Worm (Caenorhabditis elegans): ENCODE measurements around the gene idpp-6.

idpp-6 gene

DNA sequence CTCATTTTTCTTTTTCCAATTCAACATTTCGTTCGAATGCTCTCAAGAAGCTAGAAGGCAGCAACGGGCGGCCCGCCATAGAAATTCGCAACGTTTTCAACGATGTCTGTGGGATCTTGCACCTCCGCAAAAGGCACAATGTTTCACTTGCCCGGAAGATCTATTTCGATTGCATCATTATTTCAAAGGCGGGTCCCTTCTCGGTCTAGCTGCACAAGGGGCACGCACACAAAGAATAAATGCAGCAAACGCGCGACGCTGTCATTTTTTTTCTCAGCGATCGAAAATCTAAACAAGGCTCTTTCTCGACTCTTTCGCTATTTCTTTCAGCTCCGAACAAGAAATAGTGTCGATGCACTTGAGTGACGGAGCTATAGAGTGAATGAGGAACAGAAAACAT is 38.0 kb upstream of the idpp-6 start:
- TF ChIP-seq sem-4 (tag; optimal IDR thresholded peaks at IDR 0.05) (no peak), lsy-2 (tag; optimal IDR thresholded peaks at IDR 0.05) (peak in 1 of 2 experiments; percentile 6), aly-2 (tag; optimal IDR thresholded peaks at IDR 0.05) (no peak), blmp-1 (tag; optimal IDR thresholded peaks at IDR 0.05; ENCODE audit: insufficient read depth) (no peak), nhr-129 (tag; optimal IDR thresholded peaks at IDR 0.05) (peak; percentile 80), nhr-77 (tag; optimal IDR thresholded peaks at IDR 0.05) (no peak), C34F6.9 (tag; optimal IDR thresholded peaks at IDR 0.05) (no peak), mdl-1 (tag; optimal IDR thresholded peaks at IDR 0.05) (peak; percentile 84 to 90), skn-1 (tag; optimal IDR thresholded peaks at IDR 0.05) (no peak), lin-13 (GFP tag; optimal IDR thresholded peaks at IDR 0.05) (no peak), lin-39 (tag; optimal IDR thresholded peaks at IDR 0.05) (no peak), zag-1 (tag; optimal IDR thresholded peaks at IDR 0.05) (peak; percentile 68), ztf-4 (tag; optimal IDR thresholded peaks at IDR 0.05) (no peak), nhr-23 (tag; optimal IDR thresholded peaks at IDR 0.05) (no peak), sma-9 (GFP tag; optimal IDR thresholded peaks at IDR 0.05) (peak; percentile 54), sma-9 (tag; optimal IDR thresholded peaks at IDR 0.05) (no peak), nhr-10 (tag; optimal IDR thresholded peaks at IDR 0.05) (no peak), elt-1 (tag; optimal IDR thresholded peaks at IDR 0.05) (no peak), gmeb-1 (tag; optimal IDR thresholded peaks at IDR 0.05) (no peak)

DNA sequence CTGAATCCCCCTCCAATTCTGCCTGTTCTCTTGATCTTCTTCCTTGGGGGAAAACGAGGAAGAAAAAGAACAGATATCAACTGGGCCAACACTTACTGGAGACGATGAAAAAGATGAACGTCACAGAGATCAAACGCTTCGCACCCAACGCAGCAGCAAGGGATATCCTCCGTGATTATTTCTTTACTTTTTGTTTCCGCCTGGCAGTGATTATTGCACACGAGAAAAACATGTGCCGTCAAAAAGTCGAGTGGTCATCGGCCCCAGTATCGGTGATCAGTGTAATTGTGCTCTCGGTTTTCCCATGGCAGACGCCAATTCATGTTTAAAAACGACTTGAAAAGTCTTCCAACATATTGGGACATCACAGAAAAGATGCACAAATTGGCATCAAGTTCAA is 37.4 kb upstream of the idpp-6 start:
- peak; percentile 89 for TF ChIP-seq sma-9 (GFP tag; optimal IDR thresholded peaks at IDR 0.05)
- no peak for TF ChIP-seq sma-9 (tag; optimal IDR thresholded peaks at IDR 0.05)
- TF ChIP-seq nhr-21 (tag; optimal IDR thresholded peaks at IDR 0.05), result peak; percentile 45
- TF ChIP-seq mdl-1 (tag; optimal IDR thresholded peaks at IDR 0.05), result peak; percentile 80 to 83
- no peak for TF ChIP-seq aly-2 (tag; optimal IDR thresholded peaks at IDR 0.05)
- no peak for TF ChIP-seq sem-4 (tag; optimal IDR thresholded peaks at IDR 0.05)
- TF ChIP-seq F13H6.1 (tag; optimal IDR thresholded peaks at IDR 0.05), result peak; percentile 66
- no peak for TF ChIP-seq lin-11 (tag; optimal IDR thresholded peaks at IDR 0.05)
- peak; percentile 63 for TF ChIP-seq nhr-129 (tag; optimal IDR thresholded peaks at IDR 0.05)
- peak; percentile 16 for TF ChIP-seq egl-27 (tag; optimal IDR thresholded peaks at IDR 0.05)
- TF ChIP-seq unc-62 (GFP tag; optimal IDR thresholded peaks at IDR 0.05), result no peak

DNA sequence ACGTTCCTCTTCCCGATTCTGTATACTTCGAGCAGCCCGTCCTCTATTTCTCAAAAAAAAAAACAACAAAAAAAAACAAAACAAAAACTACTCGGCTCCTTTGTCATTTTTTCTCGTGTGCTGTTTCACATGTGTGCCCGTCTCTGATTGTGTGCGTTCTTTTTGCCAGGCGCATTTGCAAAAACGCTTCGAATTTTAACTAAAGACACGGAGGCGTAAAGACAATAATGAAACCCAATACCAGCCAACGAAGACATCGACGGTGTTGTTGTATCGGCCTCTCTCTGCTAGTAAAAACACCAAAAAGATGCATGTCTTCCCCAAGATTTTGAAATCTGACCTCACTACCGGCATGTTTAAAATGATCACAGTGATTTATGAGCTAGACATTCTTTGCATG is 36.1 kb upstream of the idpp-6 start:
- no peak for TF ChIP-seq mab-5 (tag; optimal IDR thresholded peaks at IDR 0.05)
- TF ChIP-seq mdl-1 (tag; optimal IDR thresholded peaks at IDR 0.05), result peak; percentile 68 to 90
- TF ChIP-seq nhr-129 (tag; optimal IDR thresholded peaks at IDR 0.05), result no peak
- no peak for TF ChIP-seq peb-1 (tag; optimal IDR thresholded peaks at IDR 0.05)
- peak; percentile 3 for TF ChIP-seq C34F6.9 (tag; optimal IDR thresholded peaks at IDR 0.05)
- TF ChIP-seq sma-9 (GFP tag; optimal IDR thresholded peaks at IDR 0.05), result peak; percentile 2
- no peak for TF ChIP-seq sma-9 (tag; optimal IDR thresholded peaks at IDR 0.05)

DNA sequence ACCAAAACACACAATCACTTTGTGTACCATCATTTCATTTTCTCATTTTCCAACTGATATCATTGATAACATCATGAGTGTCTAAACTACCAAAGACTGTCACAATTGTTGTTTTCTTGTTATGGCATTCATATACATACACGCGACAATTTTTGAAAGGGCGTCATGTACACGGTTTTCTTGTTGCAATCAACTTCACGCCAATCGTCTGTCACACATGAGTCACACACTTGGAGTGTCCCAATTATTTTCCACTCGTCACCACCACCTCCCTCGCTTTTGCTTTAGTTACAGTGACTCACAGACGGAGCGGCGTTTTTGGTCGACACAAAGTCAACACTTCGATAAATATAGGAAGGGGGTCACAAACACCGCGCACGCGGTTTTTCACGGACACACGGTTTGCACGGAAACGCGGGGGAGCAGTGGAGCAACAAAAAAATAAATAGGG is 35.0 kb upstream of the idpp-6 start:
- TF ChIP-seq sma-9 (GFP tag; optimal IDR thresholded peaks at IDR 0.05) (peak; percentile 71), sma-9 (tag; optimal IDR thresholded peaks at IDR 0.05) (no peak), snpc-4 (tag; optimal IDR thresholded peaks at IDR 0.05) (no peak), fos-1 (tag; optimal IDR thresholded peaks at IDR 0.05) (peak; percentile 79), lin-39 (tag; optimal IDR thresholded peaks at IDR 0.05) (no peak), blmp-1 (tag; optimal IDR thresholded peaks at IDR 0.05; ENCODE audit: insufficient read depth) (peak; percentile 0), nhr-129 (tag; optimal IDR thresholded peaks at IDR 0.05) (peak; percentile 78), crh-2 (tag; optimal IDR thresholded peaks at IDR 0.05) (peak; percentile 50), mdl-1 (tag; optimal IDR thresholded peaks at IDR 0.05) (peak; percentile 76 to 83), sma-3 (GFP tag; optimal IDR thresholded peaks at IDR 0.05) (peak; percentile 87), nhr-21 (tag; optimal IDR thresholded peaks at IDR 0.05) (peak; percentile 23), elt-1 (tag; optimal IDR thresholded peaks at IDR 0.05) (no peak), lsy-2 (tag; optimal IDR thresholded peaks at IDR 0.05) (peak in 1 of 2 experiments; percentile 20), gmeb-1 (tag; optimal IDR thresholded peaks at IDR 0.05) (peak; percentile 8), F13H6.1 (tag; optimal IDR thresholded peaks at IDR 0.05) (peak; percentile 55)

DNA sequence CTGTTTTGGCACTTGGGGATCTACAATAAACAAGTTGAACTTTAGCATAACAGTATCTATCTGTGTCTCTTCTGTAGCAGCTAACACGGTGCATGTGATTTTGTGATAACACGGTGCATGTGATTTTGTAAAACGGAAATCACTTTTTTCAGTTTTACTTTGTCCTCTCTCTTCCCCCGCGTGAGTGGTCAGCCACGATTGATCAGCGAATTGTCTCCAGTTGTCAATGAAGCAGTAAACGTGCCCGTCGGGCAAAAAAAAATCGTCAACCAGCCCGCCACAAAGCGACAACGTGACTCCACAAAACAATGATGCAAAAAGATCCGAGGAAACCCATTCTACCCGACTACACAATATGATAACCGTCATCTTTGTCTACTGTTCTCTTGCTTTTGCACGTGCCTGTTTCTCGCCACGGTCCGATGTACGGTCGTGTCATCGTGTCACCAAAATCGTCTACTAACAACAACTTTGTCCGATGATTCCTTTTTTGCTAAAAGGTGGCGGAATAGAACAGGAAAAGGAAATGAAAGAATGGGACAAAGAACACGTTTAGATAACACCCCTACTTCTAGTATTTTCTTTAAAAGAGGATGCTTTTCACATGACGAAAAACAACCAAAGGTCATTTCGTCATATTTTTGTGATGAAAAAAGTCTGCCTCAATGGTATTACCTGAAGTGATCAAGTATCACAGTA is 33.7 kb upstream of the idpp-6 start:
- TF ChIP-seq nhr-6 (tag; optimal IDR thresholded peaks at IDR 0.05) (peak; percentile 30), lsy-2 (tag; optimal IDR thresholded peaks at IDR 0.05) (peak in 1 of 2 experiments; percentile 53), mab-5 (tag; optimal IDR thresholded peaks at IDR 0.05) (no peak), sma-3 (GFP tag; optimal IDR thresholded peaks at IDR 0.05) (peak; percentile 96), alr-1 (tag; optimal IDR thresholded peaks at IDR 0.05) (no peak), zag-1 (tag; optimal IDR thresholded peaks at IDR 0.05) (no peak), nhr-10 (tag; optimal IDR thresholded peaks at IDR 0.05) (no peak), lin-13 (GFP tag; optimal IDR thresholded peaks at IDR 0.05) (no peak), nhr-129 (tag; optimal IDR thresholded peaks at IDR 0.05) (peak; percentile 97), ztf-11 (tag; optimal IDR thresholded peaks at IDR 0.05) (no peak), elt-3 (tag; optimal IDR thresholded peaks at IDR 0.05) (no peak), F13H6.1 (tag; optimal IDR thresholded peaks at IDR 0.05) (peak; percentile 83), peb-1 (tag; optimal IDR thresholded peaks at IDR 0.05) (no peak), lin-11 (tag; optimal IDR thresholded peaks at IDR 0.05) (no peak), nhr-25 (tag; optimal IDR thresholded peaks at IDR 0.05) (peak; percentile 92), R02D3.7 (tag; optimal IDR thresholded peaks at IDR 0.05) (no peak), nhr-77 (tag; optimal IDR thresholded peaks at IDR 0.05) (no peak), C34F6.9 (tag; optimal IDR thresholded peaks at IDR 0.05) (no peak), nhr-12 (tag; optimal IDR thresholded peaks at IDR 0.05) (no peak), nhr-11 (tag; optimal IDR thresholded peaks at IDR 0.05) (no peak), ztf-4 (tag; optimal IDR thresholded peaks at IDR 0.05) (peak; percentile 20), mbf-1 (tag; optimal IDR thresholded peaks at IDR 0.05) (no peak), unc-55 (GFP tag; optimal IDR thresholded peaks at IDR 0.05) (no peak), nhr-237 (tag; optimal IDR thresholded peaks at IDR 0.05) (no peak), skn-1 (tag; optimal IDR thresholded peaks at IDR 0.05) (no peak)
